Worm (Caenorhabditis elegans): ENCODE data around the gene mct-4.

DNA sequence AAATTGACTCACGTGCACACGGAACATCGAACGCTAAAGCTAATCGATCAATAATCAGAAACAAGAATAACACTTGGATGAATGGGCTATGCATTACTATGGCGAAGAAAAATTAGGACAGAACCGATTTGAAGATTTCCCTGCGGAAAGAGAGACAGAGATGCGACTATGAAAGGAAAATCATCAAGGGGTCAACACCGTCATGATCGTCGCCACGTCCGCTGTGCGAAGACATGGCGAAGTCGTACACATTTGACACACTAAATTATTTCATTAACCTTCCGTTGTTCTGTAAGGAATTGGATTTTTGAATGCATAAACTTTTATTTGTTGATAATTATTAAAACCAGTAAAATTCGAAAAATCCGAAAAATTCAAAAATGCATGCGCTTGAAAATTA, 39.7 kb upstream of the mct-4 start, which contains the start of gene M03F4.6:
- TF ChIP-seq aly-2 (tag; optimal IDR thresholded peaks at IDR 0.05), result no peak
- no peak for TF ChIP-seq ceh-82 (tag; optimal IDR thresholded peaks at IDR 0.05)
- no peak for TF ChIP-seq alr-1 (tag; optimal IDR thresholded peaks at IDR 0.05; ENCODE audit: borderline replicate concordance)
- TF ChIP-seq fos-1 (tag; optimal IDR thresholded peaks at IDR 0.05), result no peak
- no peak for TF ChIP-seq aha-1 (tag; optimal IDR thresholded peaks at IDR 0.05)
- no peak for TF ChIP-seq sptf-1 (tag; optimal IDR thresholded peaks at IDR 0.05)
- no peak for TF ChIP-seq unc-62 (GFP tag; optimal IDR thresholded peaks at IDR 0.05)
- TF ChIP-seq tbx-2 (tag; optimal IDR thresholded peaks at IDR 0.05), result no peak
- no peak for TF ChIP-seq lin-13 (GFP tag; optimal IDR thresholded peaks at IDR 0.05)
